Fruit fly (Drosophila melanogaster) whole organism, pupa: ENCODE measurements around the gene poe.

Experiments used
- CG10348 ChIP-seq: fragments of 200-800 bp; sonication (Bioruptor generic); IDR thresholded peaks from 2 replicates; pipeline ENCODE4 v1.3.6; 2022; ENCODE audit warnings: missing biosample characterization, missing genetic modification characterization
- CG12605 ChIP-seq: fragments of 200-800 bp; sonication (Bioruptor generic); IDR thresholded peaks from 2 replicates; pipeline ENCODE4 v1.3.6; 2022; ENCODE audit warnings: missing biosample characterization, missing genetic modification characterization
- CG34367 ChIP-seq: fragments of 200-800 bp; sonication (Bioruptor generic); optimal IDR thresholded peaks from 2 replicates; lab custom pipeline; 2018; ENCODE audit warnings: missing biosample characterization, mild to moderate bottlenecking, missing genetic modification characterization
- CG4496 ChIP-seq: fragments of 200-800 bp; sonication (Bioruptor generic); IDR thresholded peaks from 3 replicates; pipeline ENCODE4 v1.3.6; 2022; ENCODE audit warnings: missing biosample characterization, missing genetic modification characterization
- CG8159 ChIP-seq: fragments of 200-800 bp; sonication (Bioruptor generic); optimal IDR thresholded peaks from 3 replicates; lab custom pipeline; 2018; ENCODE audit warnings: missing biosample characterization, mild to moderate bottlenecking, missing genetic modification characterization, moderate library complexity
- CG8301 ChIP-seq: fragments of 200-800 bp; sonication (Bioruptor generic); optimal IDR thresholded peaks from 2 replicates; lab custom pipeline; 2018; ENCODE audit warnings: missing biosample characterization, mild to moderate bottlenecking, missing genetic modification characterization
- CG9948 ChIP-seq: fragments of 200-800 bp; sonication (Bioruptor generic); optimal IDR thresholded peaks from 2 replicates; lab custom pipeline; 2018; ENCODE audit warnings: missing biosample characterization, mild to moderate bottlenecking, missing genetic modification characterization, moderate library complexity
- EcR ChIP-seq: fragments of 200-800 bp; sonication (Bioruptor generic); optimal IDR thresholded peaks from 3 replicates; lab custom pipeline; 2019; ENCODE audit warnings: missing biosample characterization, missing genetic modification characterization, mild to moderate bottlenecking, moderate library complexity, missing genetic modification reagents
- fd96Ca ChIP-seq: fragments of 200-800 bp; sonication (Bioruptor generic); IDR thresholded peaks from 3 replicates; pipeline ENCODE4 v1.3.6; 2022; ENCODE audit warnings: missing biosample characterization, missing genetic modification characterization
- gl ChIP-seq: fragments of 200-800 bp; sonication (Bioruptor generic); optimal IDR thresholded peaks from 2 replicates; lab custom pipeline; 2018; ENCODE audit warnings: missing biosample characterization, mild to moderate bottlenecking, missing genetic modification characterization
- rn ChIP-seq: fragments of 200-800 bp; sonication (Bioruptor generic); IDR thresholded peaks from 2 replicates; pipeline ENCODE4 v1.3.6; 2022; ENCODE audit warnings: missing biosample characterization, missing genetic modification characterization

DNA sequence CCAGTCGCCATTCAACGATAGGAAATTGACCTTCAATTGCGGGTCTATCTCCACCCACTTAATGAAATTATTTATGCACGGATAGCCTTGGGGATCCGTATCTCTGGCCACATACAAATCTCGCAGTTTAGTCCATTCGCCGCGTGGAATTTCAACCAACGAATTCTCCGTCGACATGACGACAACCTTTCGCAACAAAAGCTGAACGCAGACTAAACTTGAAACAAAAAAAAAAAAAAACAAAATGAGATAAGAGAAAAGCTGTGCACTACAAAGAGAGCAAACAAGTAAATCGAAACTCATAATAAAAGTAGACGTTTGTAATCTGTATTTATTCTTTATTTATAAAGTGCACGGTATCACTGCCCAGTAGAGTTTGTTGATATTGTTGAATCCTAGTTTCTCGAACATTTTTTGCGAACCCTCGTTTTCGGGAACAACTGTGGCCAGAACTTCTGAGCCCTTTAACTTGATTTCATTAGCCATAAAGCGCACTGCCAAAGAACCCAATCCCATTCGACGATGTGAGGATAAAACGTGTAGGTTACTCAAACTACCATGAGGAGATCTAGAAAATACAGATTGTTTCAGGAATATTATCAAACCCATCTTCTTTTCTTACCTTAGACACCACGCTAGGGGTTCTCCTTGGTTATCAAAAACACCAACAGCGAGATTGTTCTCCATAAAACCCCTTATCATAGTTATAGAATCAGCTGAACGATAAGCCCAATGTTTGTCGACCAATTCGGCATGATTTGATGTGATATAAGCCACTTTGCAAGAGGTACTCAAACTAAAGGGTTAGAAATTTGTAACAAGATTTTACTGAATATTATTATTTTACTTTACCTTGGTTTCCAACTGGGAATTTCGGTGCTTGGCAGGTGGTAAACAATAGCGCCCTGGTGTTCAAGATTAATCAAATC lies 61.9 kb downstream of the poe start, which contains the start of gene CG12560:
- peak; percentile 30; the same call in 1 of the 3 replicates for TF ChIP-seq CG4496
- TF ChIP-seq EcR, result peak; percentile 47
- no peak for TF ChIP-seq fd96Ca
- no peak for TF ChIP-seq CG8301 (tag; lab: Kevin White, UChicago)
- TF ChIP-seq rn (GFP tag; lab: Robert Waterston, UW), result no peak
- no peak for TF ChIP-seq CG8159 (tag; lab: Kevin White, UChicago)
- TF ChIP-seq gl (tag; lab: Kevin White, UChicago), result peak; percentile 43
- TF ChIP-seq CG34367 (tag; lab: Kevin White, UChicago), result peak; percentile 21
- TF ChIP-seq CG10348, result no peak
- no peak for TF ChIP-seq CG9948 (tag; lab: Kevin White, UChicago)
- peak; percentile 88 for TF ChIP-seq CG12605 (GFP tag; lab: Robert Waterston, UW)
